Worm (Caenorhabditis elegans): ENCODE measurements around the gene F44E5.4.
"Not testable (repeated sequence)": the region's sequence is repeated elsewhere in the genome, so short reads cannot be mapped to it uniquely, and the experiment has no call there.

F44E5.4 gene

ce11 chrII:11759277-11759676, at the start of gene F44E5.4, which contains the start of gene F44E5.5:
TSS of gene F44E5.4 (minus strand) at chrII:11759311.
TSS of gene F44E5.5 (plus strand) at chrII:11759662.
- TF ChIP-seq F13H6.1 (tag; optimal IDR thresholded peaks at IDR 0.05) (peak; percentile 89), Y55F3AM.14 (GFP tag; optimal IDR thresholded peaks at IDR 0.05) (peak; percentile 97), unc-39 (tag; optimal IDR thresholded peaks at IDR 0.05) (peak; percentile 71), snpc-4 (tag; optimal IDR thresholded peaks at IDR 0.05) (peak; percentile 46), unc-62 (GFP tag; optimal IDR thresholded peaks at IDR 0.05) (peak; percentile 18), nhr-6 (tag; optimal IDR thresholded peaks at IDR 0.05) (peak; percentile 70), gmeb-1 (tag; optimal IDR thresholded peaks at IDR 0.05) (peak; percentile 76), lsy-2 (tag; optimal IDR thresholded peaks at IDR 0.05) (peak; percentile 84 to 88), crh-2 (tag; optimal IDR thresholded peaks at IDR 0.05) (peak; percentile 91), egl-27 (tag; optimal IDR thresholded peaks at IDR 0.05) (peak; percentile 88), ztf-1 (GFP tag; conservative IDR thresholded peaks at IDR 0.05) (peak; percentile 98), fos-1 (tag; optimal IDR thresholded peaks at IDR 0.05) (peak; percentile 32), nhr-21 (tag; optimal IDR thresholded peaks at IDR 0.05) (peak; percentile 21), nhr-129 (tag; optimal IDR thresholded peaks at IDR 0.05) (peak; percentile 68), ceh-82 (tag; optimal IDR thresholded peaks at IDR 0.05) (peak; percentile 5), R02D3.7 (tag; optimal IDR thresholded peaks at IDR 0.05) (peak; percentile 21), lin-13 (GFP tag; optimal IDR thresholded peaks at IDR 0.05) (peak; percentile 89), sem-4 (tag; optimal IDR thresholded peaks at IDR 0.05) (peak; percentile 79), lin-11 (tag; optimal IDR thresholded peaks at IDR 0.05) (peak; percentile 50), ztf-11 (tag; optimal IDR thresholded peaks at IDR 0.05) (peak; percentile 54), mdl-1 (tag; optimal IDR thresholded peaks at IDR 0.05) (peak in 1 of 2 experiments; percentile 29), sma-9 (GFP tag; optimal IDR thresholded peaks at IDR 0.05) (peak; percentile 84), unc-55 (GFP tag; optimal IDR thresholded peaks at IDR 0.05) (peak; percentile 58), ztf-4 (tag; optimal IDR thresholded peaks at IDR 0.05) (peak; percentile 79), nhr-25 (tag; optimal IDR thresholded peaks at IDR 0.05) (peak; percentile 87), mab-5 (tag; optimal IDR thresholded peaks at IDR 0.05) (peak; percentile 26), nhr-10 (tag; optimal IDR thresholded peaks at IDR 0.05) (peak; percentile 86), sma-3 (GFP tag; optimal IDR thresholded peaks at IDR 0.05) (peak; percentile 87), C34F6.9 (tag; optimal IDR thresholded peaks at IDR 0.05) (peak; percentile 85)
- TF ChIP-seq sma-9 (tag; optimal IDR thresholded peaks at IDR 0.05): not testable (repeated sequence)

DNA sequence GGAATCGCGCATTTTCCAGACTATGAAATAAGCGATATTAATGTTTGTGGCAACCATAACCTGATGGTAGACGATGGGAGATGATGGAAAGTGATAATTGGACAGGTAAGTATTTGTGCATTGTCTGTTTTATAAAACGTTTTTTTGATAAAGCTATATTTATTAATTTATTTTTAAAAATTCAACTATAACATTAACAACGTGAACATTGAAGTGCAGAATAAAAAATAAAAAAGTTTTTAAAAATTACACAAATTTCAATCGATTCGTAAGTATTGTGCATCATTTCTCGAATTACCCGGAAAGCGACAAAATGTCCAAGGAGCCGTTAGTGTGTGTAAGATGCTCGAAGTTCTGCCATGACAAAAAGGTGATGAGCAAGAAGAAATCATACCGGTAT, 47.1 kb upstream of the F44E5.4 start, which contains the start of gene jmjd-1.1:
jmjd-1.1 (plus strand) TSS at position 301 of the 400 bp plus-strand sequence.
- TF ChIP-seq C34F6.9 (tag; optimal IDR thresholded peaks at IDR 0.05) (no peak), R02D3.7 (tag; optimal IDR thresholded peaks at IDR 0.05) (no peak), nhr-23 (tag; optimal IDR thresholded peaks at IDR 0.05) (no peak), elt-1 (tag; optimal IDR thresholded peaks at IDR 0.05) (no peak), nhr-21 (tag; optimal IDR thresholded peaks at IDR 0.05) (no peak), lsy-2 (tag; optimal IDR thresholded peaks at IDR 0.05) (no peak), mab-5 (tag; optimal IDR thresholded peaks at IDR 0.05) (no peak), lin-39 (tag; optimal IDR thresholded peaks at IDR 0.05) (no peak), mbf-1 (tag; optimal IDR thresholded peaks at IDR 0.05) (no peak), fos-1 (tag; optimal IDR thresholded peaks at IDR 0.05) (no peak), elt-3 (tag; optimal IDR thresholded peaks at IDR 0.05) (no peak), crh-2 (tag; optimal IDR thresholded peaks at IDR 0.05) (no peak), sem-4 (tag; optimal IDR thresholded peaks at IDR 0.05) (no peak), blmp-1 (tag; optimal IDR thresholded peaks at IDR 0.05; ENCODE audit: insufficient read depth) (no peak), ztf-1 (GFP tag; conservative IDR thresholded peaks at IDR 0.05) (no peak), sma-3 (GFP tag; optimal IDR thresholded peaks at IDR 0.05) (no peak)

DNA sequence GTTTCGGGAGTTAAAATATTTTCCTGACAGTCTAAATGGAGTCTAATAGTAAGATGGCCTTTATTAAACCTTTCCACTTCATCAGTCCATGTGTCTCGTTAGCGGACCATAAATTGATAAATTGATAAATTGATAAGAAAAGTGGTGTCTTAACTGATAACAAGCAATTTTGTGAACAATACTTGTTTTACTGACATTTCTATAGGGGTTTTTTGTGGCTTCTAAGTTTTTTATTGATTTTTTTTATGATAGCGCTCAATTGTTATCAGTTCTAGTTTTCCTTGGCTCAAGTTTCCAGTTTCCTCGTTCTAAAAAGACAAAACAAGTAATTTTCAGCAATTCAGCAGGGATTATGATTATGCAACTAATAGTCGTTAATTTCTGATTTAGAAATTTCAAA, 43.3 kb upstream of the F44E5.4 start, which contains the start of gene F43G6.17:
F43G6.17 (plus strand) TSS at position 301 of the 400 bp plus-strand sequence.
- no peak for TF ChIP-seq snpc-4 (tag; optimal IDR thresholded peaks at IDR 0.05)
- no peak for TF ChIP-seq egl-27 (tag; optimal IDR thresholded peaks at IDR 0.05)
- TF ChIP-seq fos-1 (tag; optimal IDR thresholded peaks at IDR 0.05): no peak
- TF ChIP-seq F13H6.1 (tag; optimal IDR thresholded peaks at IDR 0.05): no peak

- TF ChIP-seq lsy-2 (tag; optimal IDR thresholded peaks at IDR 0.05) (no peak), peb-1 (tag; optimal IDR thresholded peaks at IDR 0.05) (no peak), ztf-4 (tag; optimal IDR thresholded peaks at IDR 0.05) (no peak), F13H6.1 (tag; optimal IDR thresholded peaks at IDR 0.05) (no peak), nhr-11 (tag; optimal IDR thresholded peaks at IDR 0.05) (no peak), lin-11 (tag; optimal IDR thresholded peaks at IDR 0.05) (no peak), sma-9 (GFP tag; optimal IDR thresholded peaks at IDR 0.05) (no peak), sma-9 (tag; optimal IDR thresholded peaks at IDR 0.05) (no peak), unc-55 (GFP tag; optimal IDR thresholded peaks at IDR 0.05) (no peak), nhr-12 (tag; optimal IDR thresholded peaks at IDR 0.05) (no peak), nhr-77 (tag; optimal IDR thresholded peaks at IDR 0.05) (no peak), mbf-1 (tag; optimal IDR thresholded peaks at IDR 0.05) (no peak)
These were observed 39.6 kb upstream of the F44E5.4 start, which contains the start of gene hda-5 for ce11 chrII:11798737-11799136. TSS of gene hda-5 (plus strand) at chrII:11799037.
